Fruit fly (Drosophila melanogaster): ENCODE results near the gene Cpr67B.

Cpr67B gene

DNA sequence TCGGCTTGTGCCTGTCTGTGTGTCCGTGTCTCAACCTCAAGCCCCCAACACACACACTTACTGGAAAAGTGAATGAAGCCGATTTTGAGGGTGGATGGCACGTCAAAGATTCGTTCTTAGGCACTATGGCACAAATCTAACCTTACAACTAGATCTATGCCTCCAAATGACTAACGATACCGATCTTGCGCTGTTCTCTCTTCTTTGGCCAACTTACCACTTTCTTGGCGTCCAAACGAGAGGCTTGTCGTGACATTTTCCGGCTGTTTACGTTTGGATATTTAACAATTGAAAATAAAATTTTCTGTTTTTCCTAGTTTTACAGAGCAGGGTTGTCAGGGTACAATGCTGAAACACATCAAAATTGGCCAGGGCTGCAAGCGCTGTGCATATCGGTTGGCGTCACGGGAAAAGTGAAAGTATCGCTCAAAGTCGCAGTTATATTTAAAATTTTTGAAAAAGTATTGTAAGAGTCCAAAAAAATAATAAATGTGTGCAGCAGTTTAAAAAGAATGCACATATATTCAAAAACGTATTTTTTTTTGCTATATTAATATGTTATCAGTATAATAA, 37.4 kb downstream of the Cpr67B start, which contains the start of the genes Bet3 and Nf-YA (continued):
- TF ChIP-seq CG11456 (GFP tag; IDR thresholded peaks at IDR 0.05) (peak; percentile 79), CG15514 (GFP tag; optimal IDR thresholded peaks at IDR 0.05) (peak; percentile 82), bab2 (GFP tag; optimal IDR thresholded peaks at IDR 0.05) (no peak), Camta (GFP tag; optimal IDR thresholded peaks at IDR 0.05) (peak; percentile 53), danr (GFP tag; IDR thresholded peaks at IDR 0.05) (no peak), CG14441 (GFP tag; IDR thresholded peaks at IDR 0.05) (peak; percentile 59), CG8478 (optimal IDR thresholded peaks at IDR 0.05) (no peak), jumu (GFP tag; optimal IDR thresholded peaks at IDR 0.05) (peak; percentile 55), ERR (GFP tag; optimal IDR thresholded peaks at IDR 0.05) (no peak), slp2 (GFP tag; optimal IDR thresholded peaks at IDR 0.05) (peak; percentile 27), NfI (GFP tag; optimal IDR thresholded peaks at IDR 0.05) (peak; percentile 54), C15 (GFP tag; IDR thresholded peaks at IDR 0.05) (no peak), CG9817 (tag; optimal IDR thresholded peaks at IDR 0.05) (peak; percentile 58), wek (GFP tag; optimal IDR thresholded peaks at IDR 0.05) (no peak), Mrtf (GFP tag; IDR thresholded peaks at IDR 0.05) (peak; percentile 8; the same call in 2 of the 3 replicates), CG7745 (tag; optimal IDR thresholded peaks at IDR 0.05) (no peak), gem (tag; optimal IDR thresholded peaks at IDR 0.05) (peak; percentile 51), stwl (tag; optimal IDR thresholded peaks at IDR 0.05) (peak; percentile 77), Nf-YC (tag; optimal IDR thresholded peaks at IDR 0.05) (peak; percentile 43), ems (GFP tag; optimal IDR thresholded peaks at IDR 0.05) (peak; percentile 29), Aef1 (GFP tag; IDR thresholded peaks at IDR 0.05) (peak; percentile 50; the same call in 1 of the 3 replicates), hth (optimal IDR thresholded peaks at IDR 0.05) (no peak), CG1233 (GFP tag; optimal IDR thresholded peaks at IDR 0.05) (peak; percentile 27), CG42726 (GFP tag; IDR thresholded peaks at IDR 0.05; ENCODE audit: partially characterized antibody) (peak; percentile 86), ATbp (GFP tag; optimal IDR thresholded peaks at IDR 0.05) (no peak), pan (optimal IDR thresholded peaks at IDR 0.05) (no peak), pan (GFP tag; optimal IDR thresholded peaks at IDR 0.05 in 1 of 2, IDR thresholded peaks at IDR 0.05 in 1 of 2) (no peak), H2.0 (GFP tag; IDR thresholded peaks at IDR 0.05) (peak; percentile 31; the same call in 1 of the 2 replicates), inv (GFP tag; IDR thresholded peaks at IDR 0.05; ENCODE audit: partially characterized antibody) (peak; percentile 79), Ets65A (GFP tag) (peak; percentile 97), Hr78 (GFP tag; optimal IDR thresholded peaks at IDR 0.05) (no peak), CG16779 (GFP tag; IDR thresholded peaks at IDR 0.05) (no peak), CG10366 (GFP tag; IDR thresholded peaks at IDR 0.05) (peak; percentile 45), CG12769 (tag; optimal IDR thresholded peaks at IDR 0.05) (peak; percentile 43), CG4360 (GFP tag; IDR thresholded peaks at IDR 0.05) (no peak), dm (GFP tag; optimal IDR thresholded peaks at IDR 0.05) (no peak), Nf-YA (GFP tag; IDR thresholded peaks at IDR 0.05) (no peak), knrl (GFP tag; IDR thresholded peaks at IDR 0.05; ENCODE audit: partially characterized antibody) (peak; percentile 90), CG2120 (GFP tag; optimal IDR thresholded peaks at IDR 0.05) (peak; percentile 63), hb (GFP tag; IDR thresholded peaks at IDR 0.05; ENCODE audit: partially characterized antibody) (peak; percentile 84), CG4424 (GFP tag; optimal IDR thresholded peaks at IDR 0.05) (peak; percentile 51), Hr3 (GFP tag; optimal IDR thresholded peaks at IDR 0.05) (peak; percentile 50), CG1832 (GFP tag; optimal IDR thresholded peaks at IDR 0.05) (no peak), emc (GFP tag; optimal IDR thresholded peaks at IDR 0.05) (no peak), CG4282 (GFP tag; optimal IDR thresholded peaks at IDR 0.05) (peak; percentile 30), CG12942 (GFP tag; optimal IDR thresholded peaks at IDR 0.05) (peak; percentile 13), D19B (GFP tag; optimal IDR thresholded peaks at IDR 0.05) (no peak), CG10959 (GFP tag; IDR thresholded peaks at IDR 0.05) (no peak), CG14014 (GFP tag; IDR thresholded peaks at IDR 0.05) (peak; percentile 49; the same call in 1 of the 2 replicates), Hr51 (GFP tag; optimal IDR thresholded peaks at IDR 0.05) (peak; percentile 16 to 57), gfzf (GFP tag; optimal IDR thresholded peaks at IDR 0.05) (peak; percentile 54)
